Worm (Caenorhabditis elegans): ENCODE measurements around the gene W06B4.1.

DNA sequence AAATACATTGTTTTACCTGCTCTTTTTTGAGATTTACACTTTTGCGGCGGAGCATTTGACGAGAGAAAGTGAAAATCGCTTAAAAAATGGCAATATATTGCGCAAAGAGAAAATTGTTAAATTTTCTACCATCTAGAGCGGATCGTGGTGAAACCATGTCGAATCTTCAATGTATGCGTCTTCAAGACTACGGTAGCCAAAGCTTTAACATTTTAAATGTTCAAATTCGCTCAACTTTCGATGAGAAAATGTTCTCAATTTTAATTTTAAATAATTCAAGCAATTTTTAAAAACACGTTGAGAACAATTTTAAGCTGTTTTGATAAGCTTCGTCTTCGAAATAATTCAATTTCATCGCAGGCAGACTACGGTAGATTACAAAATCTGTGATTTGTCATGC, 11.1 kb upstream of the W06B4.1 start:
- no peak for TF ChIP-seq ama-1 (optimal IDR thresholded peaks at IDR 0.05)
- TF ChIP-seq ztf-11 (tag; optimal IDR thresholded peaks at IDR 0.05): no peak
- TF ChIP-seq fos-1 (tag; optimal IDR thresholded peaks at IDR 0.05): no peak
- TF ChIP-seq nhr-6 (tag; optimal IDR thresholded peaks at IDR 0.05): no peak

Measured in whole organism, L2 larva.